Worm (Caenorhabditis elegans) whole organism, early embryonic: ENCODE data around the gene F54F12.1.

Experiments used
- F13C5.2 ChIP-seq: sonication (generic microtip); optimal IDR thresholded peaks from 2 replicates; lab custom pipeline; 2017; ENCODE audit warnings: mild to moderate bottlenecking, missing genetic modification characterization, inconsistent platforms, missing compliant biosample characterization
- ama-1 ChIP-seq: fragments of 150-350 bp; optimal IDR thresholded peaks from 2 replicates; lab custom pipeline; 2014
- flt-1 ChIP-seq: fragments of 200-800 bp; sonication (Bioruptor generic); IDR thresholded peaks from 2 replicates; pipeline ENCODE4 v1.3.6; 2022; ENCODE audit warnings: missing genetic modification characterization, missing compliant biosample characterization
- hmg-4 ChIP-seq: fragments of 200-800 bp; sonication (Bioruptor generic); optimal IDR thresholded peaks from 2 replicates; lab custom pipeline; 2018; ENCODE audit warnings: mild to moderate bottlenecking, missing genetic modification characterization, missing compliant biosample characterization

ce11 chrIII:13061136-13061535 lies 5.9 kb upstream of the F54F12.1 start:
- TF ChIP-seq F13C5.2 (tag; lab: Kevin White, UChicago) (no peak), flt-1 (GFP tag; lab: Robert Waterston, UW) (no peak), ama-1 (lab: Kevin White, UChicago) (peak; percentile 80), hmg-4 (GFP tag; lab: Kevin White, UChicago) (no peak)
